Fruit fly (Drosophila melanogaster): ENCODE measurements around the gene PIG-Wb.

The PIG-Wb gene

DNA sequence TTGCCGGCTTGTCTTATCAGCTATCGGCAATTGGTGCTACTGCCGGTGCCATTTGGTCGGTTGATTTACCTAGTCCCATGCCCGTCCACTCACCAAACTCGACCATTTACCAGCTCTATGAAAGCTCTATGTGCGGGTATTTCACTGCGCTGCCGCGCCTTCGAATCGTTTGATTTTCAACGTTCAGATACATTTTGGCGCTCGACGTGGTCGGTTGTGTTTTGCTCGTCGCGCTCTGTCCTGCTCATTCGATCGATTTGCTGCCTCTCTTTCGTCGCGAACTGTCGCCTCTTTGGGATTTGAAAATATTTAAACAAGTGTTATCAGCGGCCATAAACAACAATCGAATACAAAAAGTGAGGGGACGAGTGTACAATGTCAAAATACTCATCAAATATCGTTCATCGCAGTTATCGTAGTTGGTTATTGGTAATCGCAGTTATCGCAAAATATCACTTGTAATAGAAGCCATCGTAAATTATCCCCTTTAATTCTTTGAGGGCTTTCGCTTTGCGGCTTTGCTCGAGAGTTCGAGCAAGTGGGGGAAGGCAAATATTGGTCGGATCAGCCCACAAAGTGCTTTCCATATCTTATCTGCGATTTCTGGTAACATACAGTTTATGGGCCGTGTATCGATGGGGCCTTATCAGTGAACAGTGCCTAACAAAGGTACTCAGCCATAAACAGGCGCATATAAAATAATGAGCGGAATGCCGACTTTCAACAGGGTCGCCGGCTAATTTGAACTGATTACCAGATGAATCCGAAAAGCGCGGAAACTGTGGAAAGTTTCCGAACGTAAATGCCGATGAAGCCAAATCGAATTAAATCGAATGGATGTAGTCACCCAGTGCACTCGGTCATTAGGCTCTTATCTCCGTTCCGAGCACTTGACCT is 4.0 kb upstream of the PIG-Wb start:
- peak; percentile 73 for TF ChIP-seq noc (tag; optimal IDR thresholded peaks at IDR 0.05)

DNA sequence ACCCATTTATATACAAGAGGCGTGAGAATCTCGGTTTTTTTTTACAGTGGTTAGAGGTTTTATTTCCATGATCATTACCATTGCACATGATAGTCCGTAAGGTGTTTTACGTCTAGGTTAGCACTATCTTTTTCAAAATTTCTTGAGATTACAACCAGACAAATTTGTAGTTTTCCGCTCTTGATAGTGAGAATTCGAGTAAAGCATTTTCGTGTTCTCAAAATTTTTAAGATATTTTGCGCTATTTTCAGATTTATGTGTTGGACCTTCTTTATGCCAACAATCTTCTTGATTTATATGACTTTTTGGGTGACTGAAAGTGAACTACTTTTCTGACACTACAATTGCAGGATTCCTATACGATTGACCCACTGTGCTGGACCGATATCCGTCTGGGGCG is 3.2 kb upstream of the PIG-Wb start:
- TF ChIP-seq noc (tag; optimal IDR thresholded peaks at IDR 0.05) = no peak

DNA sequence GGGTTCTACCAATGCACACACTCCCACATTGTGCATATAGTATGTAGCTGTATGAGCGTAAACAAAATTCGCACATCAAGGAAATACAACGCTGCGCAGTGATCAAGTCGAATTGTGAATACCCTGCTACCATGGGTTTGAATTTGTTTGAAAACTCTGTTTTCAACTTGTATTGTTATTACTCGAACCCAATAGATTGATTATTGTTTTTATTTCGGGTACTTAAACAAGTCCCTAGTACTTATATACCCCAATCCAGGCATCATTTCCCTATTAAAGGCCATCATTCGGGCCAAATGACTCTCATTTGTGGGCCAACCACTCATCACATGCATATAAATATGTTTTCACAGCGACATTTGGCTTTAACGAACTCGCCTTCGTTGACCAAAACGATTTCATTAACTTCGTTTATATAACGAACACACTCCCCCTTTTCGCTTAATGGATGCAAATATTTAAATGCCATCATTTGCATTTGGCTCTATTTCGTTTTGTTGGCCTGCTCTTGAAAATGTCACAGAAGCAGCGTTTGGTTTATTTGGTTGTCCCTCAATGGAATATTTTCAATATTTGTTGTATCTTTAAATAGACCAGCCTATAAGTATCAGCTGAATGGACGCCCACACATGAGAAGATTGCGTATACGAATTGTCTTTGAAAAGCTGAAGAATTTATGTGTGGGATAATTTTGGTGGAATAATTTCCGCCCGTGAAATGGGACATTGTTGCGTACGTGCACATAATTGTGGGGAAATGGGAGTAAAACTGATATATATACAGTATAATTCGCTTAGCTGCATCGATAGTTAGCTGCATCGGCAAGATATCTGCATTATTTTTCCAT is 2.4 kb upstream of the PIG-Wb start:
- no peak for TF ChIP-seq noc (tag; optimal IDR thresholded peaks at IDR 0.05)

DNA sequence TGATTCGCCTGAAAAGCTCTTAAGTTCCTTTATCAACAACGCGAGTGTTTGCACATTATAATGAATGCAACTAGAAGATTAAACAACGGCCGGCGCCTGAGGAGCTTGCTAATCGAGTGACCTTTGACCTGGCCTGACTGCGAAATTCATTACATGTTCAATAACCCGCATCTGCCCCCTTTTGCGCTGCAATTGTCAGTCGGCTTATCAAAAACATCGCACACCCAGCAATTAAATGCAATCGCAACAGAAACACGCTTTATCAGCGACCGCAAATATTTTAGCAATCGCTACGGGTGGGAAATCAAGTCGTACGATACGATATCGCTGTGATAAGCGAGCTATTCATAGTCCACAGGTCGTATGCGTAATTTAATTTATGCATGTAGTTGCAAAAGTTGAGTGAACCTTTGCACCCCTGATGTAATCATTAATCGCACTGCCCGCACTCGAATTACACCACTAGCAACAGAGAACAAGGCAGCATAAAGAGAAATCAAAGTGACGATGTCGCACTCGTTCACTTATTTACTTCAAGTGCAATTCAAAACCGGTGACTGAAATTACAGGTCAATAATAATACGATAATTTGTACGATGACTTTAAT is 1.7 kb upstream of the PIG-Wb start:
- TF ChIP-seq noc (tag; optimal IDR thresholded peaks at IDR 0.05) = no peak

DNA sequence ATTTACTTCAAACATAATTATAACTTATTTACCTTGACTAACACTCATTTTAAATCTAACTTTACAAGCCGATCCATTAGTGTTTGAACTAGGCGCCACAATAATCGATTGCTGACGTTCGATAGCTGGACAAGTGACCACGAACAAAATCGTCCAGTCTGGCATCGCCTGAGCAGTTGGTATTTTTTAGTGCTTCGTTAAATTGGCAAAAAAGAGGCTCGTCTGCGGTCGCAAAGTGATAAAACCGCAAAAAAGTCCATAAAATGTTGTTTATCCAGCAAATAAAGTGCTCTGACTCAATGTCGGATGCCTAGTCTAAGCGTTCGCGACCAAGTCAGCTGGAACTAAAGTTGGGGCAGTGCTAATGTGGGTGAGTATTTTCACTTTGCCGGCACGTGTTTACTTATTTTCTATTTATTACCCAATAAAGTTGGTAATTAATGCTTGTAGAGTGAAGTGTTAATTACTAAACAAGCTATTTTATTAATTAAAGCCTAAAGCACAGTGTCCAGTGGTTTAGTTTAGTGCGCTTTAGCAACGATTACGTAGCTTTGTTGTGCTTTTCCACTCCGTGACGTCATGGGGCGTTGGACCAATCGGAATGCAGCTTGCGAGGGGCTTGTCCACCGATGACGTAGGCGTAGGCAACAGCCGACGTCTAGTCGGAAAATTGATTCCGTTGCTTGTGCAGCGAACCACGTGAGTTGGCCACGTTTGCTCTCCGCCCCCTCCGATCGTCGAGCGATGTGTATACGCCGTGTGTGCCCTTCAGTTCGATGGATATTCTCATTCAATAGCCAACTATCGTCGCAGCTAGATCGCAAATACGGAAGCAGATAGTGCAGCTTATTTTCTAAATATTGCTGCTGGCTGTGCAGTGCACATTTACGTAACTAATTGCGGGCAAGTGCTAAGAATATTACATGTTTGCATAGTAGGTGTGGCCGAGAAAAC is 746 bp upstream of the PIG-Wb start, which contains the start of gene Gk2:
Gk2 (plus strand) TSS at position 33 of the 954 bp plus-strand sequence.
- no peak for TF ChIP-seq noc (tag; optimal IDR thresholded peaks at IDR 0.05)

DNA sequence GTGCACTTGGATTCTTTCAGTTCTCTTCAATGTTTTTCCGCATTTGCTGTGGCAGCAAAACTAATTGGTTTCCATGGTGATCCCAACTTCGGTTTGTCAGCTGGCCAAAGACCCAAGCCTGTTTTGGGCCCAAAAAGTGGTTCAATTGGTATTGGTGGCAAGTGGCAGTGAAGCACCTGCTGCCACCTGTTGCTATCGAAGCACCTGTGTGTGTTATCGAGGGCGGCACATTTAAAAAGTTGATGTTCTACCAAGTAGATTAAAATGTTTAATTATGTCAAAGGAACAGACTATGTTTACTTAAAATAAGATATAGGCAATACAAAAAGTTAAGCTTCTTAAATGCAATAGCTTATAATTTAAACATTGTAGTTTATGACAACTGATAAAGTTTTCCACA is 2.3 kb downstream of the PIG-Wb start, which contains the start of gene Oseg4:
Oseg4 (minus strand) TSS at position 165 of the 400 bp plus-strand sequence.
- TF ChIP-seq noc (tag; optimal IDR thresholded peaks at IDR 0.05) = no peak

DNA sequence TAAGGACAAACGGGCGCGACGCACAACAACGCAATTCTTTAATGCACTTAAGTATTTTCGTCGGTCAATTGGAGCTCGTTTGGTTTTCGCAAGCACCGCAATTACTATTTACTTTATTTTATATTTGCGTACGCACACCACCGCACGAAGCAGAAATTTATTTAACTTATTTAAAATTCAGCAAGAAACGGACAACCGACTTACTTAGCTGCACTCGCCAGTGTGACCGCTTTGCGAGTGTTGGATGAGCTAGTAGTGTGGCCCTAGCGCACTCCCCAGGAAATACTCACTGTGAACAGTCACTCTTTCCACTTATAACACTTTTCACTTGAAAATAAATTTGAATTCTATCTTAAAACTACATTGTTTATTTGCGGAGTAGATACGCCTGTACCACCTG is 7.0 kb downstream of the PIG-Wb start, which contains the start of gene drpr:
drpr (minus strand) TSS at position 235 of the 400 bp plus-strand sequence.
- TF ChIP-seq noc (tag; optimal IDR thresholded peaks at IDR 0.05) = peak; percentile 5

DNA sequence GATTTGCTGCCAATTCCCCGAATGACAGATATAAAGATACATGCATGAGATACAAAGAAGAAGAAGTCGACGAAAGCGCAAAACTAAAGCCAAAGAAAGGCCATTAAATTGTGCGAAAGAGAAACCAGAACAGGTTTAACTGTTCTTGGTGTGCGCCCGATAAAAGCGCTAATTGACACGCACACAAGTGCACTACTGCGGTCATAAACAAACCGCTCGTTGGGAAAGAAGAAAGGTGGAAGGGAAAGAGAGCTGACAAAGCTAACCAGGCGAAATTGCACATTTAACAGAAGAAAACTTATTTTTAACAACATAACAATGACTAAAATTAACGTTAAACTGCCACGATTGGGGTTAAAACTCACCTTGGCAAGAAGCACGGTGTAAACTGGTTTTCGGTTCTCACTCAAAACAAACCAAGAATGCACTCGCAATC is 7.7 kb downstream of the PIG-Wb start:
- no peak for TF ChIP-seq noc (tag; optimal IDR thresholded peaks at IDR 0.05)

DNA sequence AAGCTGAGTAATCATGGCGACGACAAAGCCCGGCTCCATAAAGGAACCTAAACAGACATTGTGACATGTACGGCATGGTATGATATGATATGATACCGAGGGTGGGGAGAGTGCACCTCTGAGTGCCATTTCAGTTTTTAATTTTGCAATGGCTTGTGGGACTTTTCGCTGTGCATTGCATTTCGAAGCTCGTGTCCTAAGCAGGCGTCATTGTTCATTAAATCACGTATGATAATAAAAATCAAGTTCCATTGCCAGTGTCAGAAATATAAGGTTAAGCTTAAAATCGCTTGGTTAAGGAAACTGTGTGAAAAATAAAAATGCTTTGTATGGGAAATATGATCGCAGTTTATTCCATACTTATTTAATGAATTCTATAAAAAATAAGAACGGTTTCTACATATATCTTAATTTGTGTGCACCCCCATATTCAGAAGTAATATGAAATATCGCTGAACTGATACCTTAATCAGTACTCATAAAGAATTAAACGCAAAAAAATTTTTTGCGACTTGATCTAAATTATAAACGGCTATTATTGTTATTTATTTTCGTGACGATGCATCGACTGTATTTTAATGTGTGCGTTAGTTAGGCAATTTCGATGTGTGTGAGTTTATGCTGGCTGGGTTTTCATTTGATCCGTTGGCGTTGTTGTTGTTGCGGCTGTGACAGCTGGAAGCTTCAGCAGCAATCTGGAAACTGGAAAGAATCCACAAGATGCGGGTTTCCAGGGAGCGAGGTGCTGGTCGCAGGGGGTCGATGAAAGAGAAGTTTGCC is 8.3 kb downstream of the PIG-Wb start:
- no peak for TF ChIP-seq noc (tag; optimal IDR thresholded peaks at IDR 0.05)

DNA sequence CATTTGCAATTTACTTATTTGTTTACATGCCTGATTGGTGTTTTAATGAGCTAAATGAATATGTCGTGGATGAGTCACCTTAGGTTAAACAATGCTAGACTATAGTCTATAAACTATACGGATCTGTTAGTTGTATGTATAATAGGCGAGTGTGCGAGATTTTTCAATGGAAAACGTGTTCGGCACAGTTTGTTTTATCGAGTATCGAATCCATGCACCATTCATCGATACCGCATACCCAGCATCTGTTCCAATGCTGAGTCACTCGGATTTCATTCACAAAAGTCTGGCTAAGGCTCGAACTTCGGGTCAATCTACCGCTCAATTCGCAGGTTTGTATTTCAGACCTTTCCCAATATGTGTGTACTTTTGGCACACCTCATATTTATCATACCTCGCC is 10.5 kb downstream of the PIG-Wb start:
- no peak for TF ChIP-seq noc (tag; optimal IDR thresholded peaks at IDR 0.05)

DNA sequence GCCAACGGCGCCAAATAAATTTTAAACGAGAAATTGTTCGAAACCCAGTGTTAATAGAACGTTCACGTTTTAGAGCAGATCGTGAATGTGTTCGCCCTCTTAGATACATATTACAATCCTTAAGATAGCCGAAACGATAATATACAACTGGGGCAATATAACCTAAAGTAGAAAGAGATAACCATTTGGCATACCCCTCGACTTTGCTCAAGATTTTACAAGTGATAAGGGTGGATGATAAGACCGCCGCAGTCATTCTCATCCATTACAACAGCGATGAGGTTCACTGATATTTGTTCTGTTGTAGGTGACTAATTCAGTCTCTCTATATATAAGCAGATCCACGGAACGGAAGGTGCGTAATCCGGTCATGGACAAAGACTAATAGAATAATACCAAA is 11.2 kb downstream of the PIG-Wb start:
- TF ChIP-seq noc (tag; optimal IDR thresholded peaks at IDR 0.05) = no peak

DNA sequence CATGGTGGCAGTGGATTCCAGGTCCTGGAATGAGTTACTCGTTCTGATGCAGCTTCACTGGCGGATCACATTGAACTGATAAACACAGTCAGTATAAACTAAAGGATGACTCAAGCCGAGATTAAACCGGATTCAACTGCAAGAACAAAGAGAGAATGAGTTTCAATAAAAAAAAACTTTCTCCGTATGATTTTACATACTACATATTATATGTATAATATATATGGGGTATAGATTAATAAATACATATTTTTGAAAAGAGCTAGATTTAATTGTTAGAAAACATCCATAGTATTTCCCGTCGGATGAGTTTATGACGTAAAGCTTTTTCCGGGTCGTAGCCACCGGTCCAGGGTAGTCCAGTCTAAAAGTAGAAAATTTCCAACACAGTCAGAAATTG is 13.8 kb downstream of the PIG-Wb start, which contains the start of gene CG12035:
CG12035 (plus strand) TSS at position 301 of the 400 bp plus-strand sequence.
- no peak for TF ChIP-seq noc (tag; optimal IDR thresholded peaks at IDR 0.05)

DNA sequence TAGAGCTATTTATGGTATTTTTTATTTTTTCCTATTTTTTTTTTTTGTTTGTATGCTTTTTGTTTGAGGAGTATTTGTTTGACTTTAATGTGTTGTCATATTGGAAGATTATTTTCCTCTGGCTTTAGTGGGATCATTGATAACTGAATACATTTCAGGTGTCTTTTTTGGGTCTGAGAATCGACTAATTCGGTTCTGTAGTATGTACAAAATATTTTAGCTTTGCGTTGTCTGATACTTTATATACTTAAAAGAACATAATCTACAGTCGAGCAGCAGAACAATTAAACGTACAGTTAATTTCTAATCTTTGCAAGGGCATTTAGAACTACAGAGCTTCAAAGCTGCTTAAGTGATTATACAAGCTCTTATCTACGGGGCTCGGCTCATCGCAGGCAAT is 14.9 kb downstream of the PIG-Wb start, which contains the start of gene CG18171:
CG18171 (minus strand) TSS at position 101 of the 400 bp plus-strand sequence.
- no peak for TF ChIP-seq noc (tag; optimal IDR thresholded peaks at IDR 0.05)

DNA sequence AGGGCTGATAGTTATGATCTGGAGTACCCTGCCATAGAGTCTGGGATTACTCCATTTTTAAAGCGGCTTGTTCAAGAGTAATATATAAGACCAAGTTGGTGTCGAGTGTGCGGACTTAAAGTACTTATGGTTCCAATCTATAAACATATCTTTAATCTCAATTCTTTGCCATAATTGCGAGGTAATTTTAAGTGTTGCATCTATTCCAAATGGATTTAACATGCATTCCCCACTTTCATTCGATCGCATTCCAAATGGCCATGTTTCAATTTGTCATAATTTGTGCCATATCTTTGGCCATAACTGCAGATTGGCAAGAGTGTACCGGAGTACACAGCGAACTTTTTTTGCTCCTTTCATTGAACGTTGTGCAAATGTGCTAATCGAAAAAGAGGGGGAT is 26.7 kb downstream of the PIG-Wb start:
- TF ChIP-seq noc (tag; optimal IDR thresholded peaks at IDR 0.05) = no peak

All from whole organism, larva.